Worm (Caenorhabditis elegans): ENCODE measurements around the gene K10B3.1.
A peak's percentile ranks its signal among the peaks of the same experiment; 100 is the strongest.

Gene K10B3.1

DNA sequence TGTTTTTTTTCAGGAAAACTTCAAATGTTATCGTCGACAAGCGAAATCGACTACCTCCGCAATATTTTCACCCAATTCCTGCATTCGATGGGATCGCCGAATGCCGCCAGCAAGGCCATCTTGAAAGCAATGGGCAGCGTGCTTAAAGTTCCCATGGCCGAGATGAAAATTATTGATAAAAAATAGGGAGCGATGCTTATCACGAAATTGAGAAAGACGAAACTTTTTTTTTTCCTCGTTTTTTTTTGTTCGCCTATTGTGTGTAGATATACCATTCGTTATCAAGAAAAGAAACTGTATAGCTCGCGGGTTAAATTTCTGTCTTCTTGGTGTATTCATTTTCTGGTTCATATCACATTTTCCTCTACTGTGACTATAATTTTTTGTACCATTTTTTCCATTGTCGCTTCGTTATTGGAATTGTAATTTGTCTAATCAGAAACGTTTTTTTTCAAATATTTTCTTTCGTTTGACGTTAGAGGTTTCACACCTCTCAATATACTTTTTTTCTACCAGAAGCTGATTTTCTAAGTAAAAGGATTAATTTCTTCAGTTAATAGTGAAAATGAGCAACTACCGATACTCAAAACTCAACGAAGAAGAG, 28.8 kb downstream of the K10B3.1 start, which contains the start of gene syx-6:
TSS of gene syx-6 (plus strand) at position 554 of the 604 bp plus-strand sequence.
- TF ChIP-seq ztf-1 (GFP tag; conservative IDR thresholded peaks at IDR 0.05) (no peak), ceh-16 (tag; optimal IDR thresholded peaks at IDR 0.05) (no peak), crh-2 (tag; optimal IDR thresholded peaks at IDR 0.05) (no peak), elt-1 (tag; optimal IDR thresholded peaks at IDR 0.05) (peak; percentile 6), ceh-82 (tag; optimal IDR thresholded peaks at IDR 0.05) (no peak), unc-39 (tag; optimal IDR thresholded peaks at IDR 0.05) (no peak)

ce11 chrX:3165569-3165968, 30.3 kb downstream of the K10B3.1 start, which contains the start of gene pfut-1:
Gene pfut-1, plus strand, starts transcription at chrX:3165826.
- TF ChIP-seq fos-1 (tag; optimal IDR thresholded peaks at IDR 0.05) (peak; percentile 17), ceh-82 (tag; optimal IDR thresholded peaks at IDR 0.05) (no peak), nhr-129 (tag; optimal IDR thresholded peaks at IDR 0.05) (no peak)

DNA sequence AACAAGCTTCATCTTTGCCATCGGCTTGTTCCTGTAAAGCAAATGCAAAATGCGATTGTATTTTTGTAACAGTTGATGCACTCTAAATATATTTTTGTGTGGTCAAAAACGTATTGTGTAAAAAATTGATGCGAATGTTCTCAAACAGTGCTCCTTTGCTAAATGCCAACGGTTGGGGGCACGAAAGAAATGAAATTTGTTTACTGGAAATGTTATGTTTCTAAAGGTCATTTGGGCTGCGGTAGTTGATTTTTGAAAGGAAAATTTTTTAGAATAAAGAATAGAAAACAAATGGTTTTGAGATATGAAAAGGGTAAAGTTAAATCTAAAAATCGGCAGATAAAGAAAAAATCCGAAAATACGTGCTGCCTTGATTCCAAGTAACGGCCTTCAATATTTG, 35.2 kb downstream of the K10B3.1 start, which contains the start of gene C15C7.6:
TSS of gene C15C7.6 (minus strand) at position 101 of the 400 bp plus-strand sequence.
- TF ChIP-seq peb-1 (tag; optimal IDR thresholded peaks at IDR 0.05) (no peak), C34F6.9 (tag; optimal IDR thresholded peaks at IDR 0.05) (no peak), nhr-6 (tag; optimal IDR thresholded peaks at IDR 0.05) (no peak), mbf-1 (tag; optimal IDR thresholded peaks at IDR 0.05) (no peak), mdl-1 (tag; optimal IDR thresholded peaks at IDR 0.05) (no peak), nhr-10 (tag; optimal IDR thresholded peaks at IDR 0.05) (no peak), lsy-2 (tag; optimal IDR thresholded peaks at IDR 0.05) (no peak), ztf-11 (tag; optimal IDR thresholded peaks at IDR 0.05) (no peak), dmd-4 (tag; optimal IDR thresholded peaks at IDR 0.05) (no peak), mab-5 (tag; optimal IDR thresholded peaks at IDR 0.05) (no peak), lin-13 (GFP tag; optimal IDR thresholded peaks at IDR 0.05) (no peak), elt-1 (tag; optimal IDR thresholded peaks at IDR 0.05) (no peak), aly-2 (tag; optimal IDR thresholded peaks at IDR 0.05) (no peak), nhr-237 (tag; optimal IDR thresholded peaks at IDR 0.05) (no peak), nhr-12 (tag; optimal IDR thresholded peaks at IDR 0.05) (no peak), skn-1 (tag; optimal IDR thresholded peaks at IDR 0.05) (no peak), nhr-23 (tag; optimal IDR thresholded peaks at IDR 0.05) (no peak), ztf-1 (GFP tag; conservative IDR thresholded peaks at IDR 0.05) (no peak), nhr-129 (tag; optimal IDR thresholded peaks at IDR 0.05) (no peak)

DNA sequence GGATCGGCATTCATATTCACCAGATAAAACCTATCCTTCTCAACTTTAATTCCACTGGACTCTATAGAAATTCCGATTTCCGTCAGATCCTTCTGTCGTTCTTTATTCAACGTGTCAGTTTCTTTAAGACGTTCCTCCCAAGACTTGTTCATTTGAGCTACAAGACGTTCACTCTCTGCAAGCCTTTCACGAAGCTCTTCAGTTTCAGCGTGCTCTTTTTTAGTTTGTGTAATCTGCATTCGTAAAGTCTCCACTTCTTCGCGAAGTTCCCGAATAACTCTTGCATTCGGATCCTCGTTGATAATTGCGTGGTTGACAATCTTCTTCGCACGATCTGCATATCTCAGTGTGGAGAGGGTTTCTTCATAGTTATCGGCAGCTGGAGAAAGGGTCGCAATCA, 41.4 kb downstream of the K10B3.1 start:
- no peak for TF ChIP-seq nhr-25 (tag; optimal IDR thresholded peaks at IDR 0.05)
- no peak for TF ChIP-seq sma-3 (GFP tag; optimal IDR thresholded peaks at IDR 0.05)
- no peak for TF ChIP-seq nhr-21 (tag; optimal IDR thresholded peaks at IDR 0.05)
- TF ChIP-seq gmeb-1 (tag; optimal IDR thresholded peaks at IDR 0.05) = no peak
- no peak for TF ChIP-seq peb-1 (tag; optimal IDR thresholded peaks at IDR 0.05)
- TF ChIP-seq mdl-1 (tag; optimal IDR thresholded peaks at IDR 0.05) = no peak
- no peak for TF ChIP-seq lin-13 (GFP tag; optimal IDR thresholded peaks at IDR 0.05)
- no peak for TF ChIP-seq fos-1 (tag; optimal IDR thresholded peaks at IDR 0.05)

- no peak for TF ChIP-seq crh-2 (tag; optimal IDR thresholded peaks at IDR 0.05)
- no peak for TF ChIP-seq nhr-10 (tag; optimal IDR thresholded peaks at IDR 0.05)
Observed at ce11 chrX:3178501-3178900, 43.2 kb downstream of the K10B3.1 start, which contains the start of gene klp-4. Gene klp-4, minus strand, starts transcription at chrX:3178701.

ce11 chrX:3181376-3181775, 46.1 kb downstream of the K10B3.1 start:
- TF ChIP-seq lin-11 (tag; optimal IDR thresholded peaks at IDR 0.05) (no peak), Y55F3AM.14 (GFP tag; optimal IDR thresholded peaks at IDR 0.05) (no peak), F13H6.1 (tag; optimal IDR thresholded peaks at IDR 0.05) (no peak), nhr-77 (tag; optimal IDR thresholded peaks at IDR 0.05) (no peak), ztf-1 (GFP tag; conservative IDR thresholded peaks at IDR 0.05) (no peak), mbf-1 (tag; optimal IDR thresholded peaks at IDR 0.05) (no peak), sem-4 (tag; optimal IDR thresholded peaks at IDR 0.05) (no peak), nhr-25 (tag; optimal IDR thresholded peaks at IDR 0.05) (no peak)

Measured in whole organism, L2 larva.